Fruit fly (Drosophila melanogaster) S2 (cell line): ENCODE measurements around the gene CG13484.

Experiments
- CG8478 ChIP-seq: fragments of >200 bp; optimal IDR thresholded peaks from 2 replicates; lab custom pipeline; 2018
- CTCF ChIP-seq, 2 experiments: fragments of >200 bp; optimal IDR thresholded peaks; 2 replicates each; lab custom pipeline; 2018

The CG13484 gene

DNA sequence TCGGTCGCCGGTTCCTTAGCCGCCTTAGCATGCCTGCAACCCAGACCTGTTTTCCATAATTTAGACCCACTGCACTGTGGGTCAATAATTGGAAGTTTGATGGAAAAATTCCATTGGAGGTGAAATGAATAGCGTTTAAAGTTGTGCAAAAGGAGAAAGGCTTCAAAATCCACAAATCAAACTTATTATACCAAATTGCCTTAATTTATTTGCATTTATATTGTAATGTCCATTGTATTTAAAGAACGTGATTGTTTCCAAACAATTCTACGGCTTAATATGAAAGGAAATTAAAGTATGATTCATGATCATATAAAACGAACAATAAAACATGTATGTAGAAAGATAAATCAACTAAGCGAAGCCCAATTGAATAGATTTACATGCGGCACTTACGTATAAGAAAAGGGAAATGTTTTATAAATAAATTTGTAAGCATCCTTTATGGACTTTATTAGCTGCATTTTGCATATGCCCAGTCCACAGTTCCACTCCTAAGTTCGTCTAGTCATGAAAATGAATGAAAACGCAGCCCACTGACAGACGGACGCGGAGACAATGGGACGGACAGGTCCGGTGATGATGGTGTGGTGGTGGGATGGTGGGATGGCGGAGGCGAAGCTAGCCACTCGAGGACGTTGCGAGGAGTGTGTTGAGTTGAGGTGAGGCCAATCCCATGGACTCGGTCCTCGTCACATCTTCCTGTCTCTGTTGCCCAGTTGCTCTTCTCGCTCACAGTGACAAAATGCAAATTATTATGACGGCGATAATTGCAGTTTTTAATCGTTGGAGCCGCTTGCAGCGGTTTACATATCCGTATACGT is 10.6 kb upstream of the CG13484 start:
- TF ChIP-seq CG8478: no peak
- no peak for TF ChIP-seq CTCF (optimal IDR thresholded peaks at IDR 0.05; lab: Kevin White, UChicago)

DNA sequence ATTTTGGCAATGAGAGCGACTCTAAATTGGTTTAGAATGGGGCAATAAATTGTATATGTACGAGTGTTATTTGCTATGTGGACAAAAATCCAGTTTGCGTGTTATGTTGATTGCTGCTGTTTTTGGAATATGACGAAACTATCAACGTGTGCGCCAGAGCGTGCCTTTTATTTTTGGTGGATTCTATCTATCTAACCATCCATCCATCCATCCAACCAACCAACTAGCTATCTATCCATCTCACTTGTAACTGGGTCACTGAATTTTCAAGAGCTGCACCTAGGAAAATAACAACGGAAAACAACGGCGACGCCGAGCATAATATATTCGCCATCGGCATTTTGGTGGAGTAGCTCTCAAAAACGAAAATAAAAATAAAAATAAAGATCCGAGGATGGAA is 9.8 kb upstream of the CG13484 start:
- no peak for TF ChIP-seq CG8478
- no peak for TF ChIP-seq CTCF (optimal IDR thresholded peaks at IDR 0.05; lab: Kevin White, UChicago)

DNA sequence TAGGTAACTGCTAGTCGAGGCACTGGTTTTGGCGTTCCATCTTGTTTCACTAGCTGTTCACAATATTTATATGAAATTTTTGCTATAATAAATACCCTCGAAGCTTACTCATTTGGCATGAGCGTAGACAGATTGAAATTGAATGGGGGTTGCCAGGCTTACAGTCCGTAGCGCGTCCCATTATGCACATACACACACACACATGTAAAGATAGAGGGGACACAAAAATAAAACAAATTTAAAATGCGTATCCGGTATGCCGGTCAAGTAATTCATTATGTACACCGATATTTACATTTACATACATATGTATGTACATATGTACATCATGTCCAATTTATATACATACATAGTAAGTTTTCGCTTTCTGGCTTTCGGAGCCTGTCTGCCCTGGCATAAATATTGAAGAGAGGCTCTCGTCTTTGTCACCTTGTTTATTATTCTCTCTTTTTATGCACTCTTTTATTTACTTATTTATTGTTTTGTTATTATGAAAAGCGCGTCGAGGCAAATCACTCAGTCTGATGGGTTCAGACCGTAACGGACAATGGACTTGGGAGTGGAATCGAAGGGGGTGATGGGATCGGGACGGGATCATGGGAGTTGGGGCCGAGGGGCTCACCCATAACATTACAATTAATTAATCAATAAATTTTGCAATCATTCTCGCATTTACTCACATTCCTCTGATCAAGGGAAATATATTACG is 6.5 kb upstream of the CG13484 start:
- TF ChIP-seq CG8478 (no peak), CTCF (optimal IDR thresholded peaks at IDR 0.05; lab: Kevin White, UChicago) (no peak)

DNA sequence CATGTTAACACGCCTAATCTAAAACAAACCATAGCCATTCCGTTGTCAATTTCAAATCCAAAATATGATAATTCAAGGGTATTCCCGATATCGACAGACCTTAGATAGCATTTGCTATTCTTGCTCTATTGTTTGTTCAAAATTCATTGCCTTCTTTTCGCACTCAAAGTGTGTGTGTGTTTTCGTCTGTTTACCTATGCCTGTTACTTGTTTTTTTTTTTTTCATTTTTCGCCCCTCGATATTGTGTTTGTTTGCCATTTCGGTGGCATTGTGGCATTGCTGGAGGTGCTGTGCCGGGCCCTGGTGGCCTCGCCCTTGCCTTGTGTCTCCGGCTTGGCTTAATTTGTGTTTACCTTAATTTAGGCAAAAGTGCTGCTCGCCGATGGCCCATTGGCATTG is 3.9 kb upstream of the CG13484 start:
- TF ChIP-seq CTCF (optimal IDR thresholded peaks at IDR 0.05; lab: Kevin White, UChicago) (no peak), CG8478 (no peak)

DNA sequence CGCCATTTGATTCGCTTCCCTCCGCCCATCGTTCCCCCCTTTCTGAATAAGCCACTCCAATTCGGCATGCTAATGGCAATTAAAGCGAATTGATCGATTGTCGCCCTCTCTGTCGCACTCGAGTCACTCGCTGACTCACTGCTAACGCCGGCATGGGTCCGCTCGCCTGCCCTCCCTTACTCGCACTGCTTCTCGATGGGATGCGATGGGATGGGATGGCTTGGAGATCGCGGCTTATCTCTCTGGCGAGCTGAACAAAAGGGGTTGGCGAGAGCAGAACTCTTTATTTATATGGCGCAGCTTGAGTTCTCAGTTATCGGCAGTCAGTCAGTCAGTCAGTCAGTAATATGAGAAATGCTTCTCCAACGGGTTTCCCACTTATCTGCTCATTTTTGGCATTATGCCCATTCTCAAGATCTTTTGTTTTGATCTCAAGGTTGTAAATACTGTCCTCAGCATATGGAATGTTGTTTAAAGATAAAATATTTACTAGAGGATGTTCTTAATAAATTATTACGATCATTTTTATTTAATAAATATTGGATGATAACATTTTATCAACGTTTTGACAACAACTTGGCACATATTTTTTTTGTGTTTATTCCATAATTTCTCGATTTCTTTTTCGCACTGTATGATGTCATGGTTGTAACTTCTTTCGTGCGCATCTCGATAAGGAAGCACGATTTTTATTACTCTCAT is 3.1 kb upstream of the CG13484 start:
- TF ChIP-seq CG8478: no peak
- TF ChIP-seq CTCF (optimal IDR thresholded peaks at IDR 0.05; lab: Kevin White, UChicago): no peak

DNA sequence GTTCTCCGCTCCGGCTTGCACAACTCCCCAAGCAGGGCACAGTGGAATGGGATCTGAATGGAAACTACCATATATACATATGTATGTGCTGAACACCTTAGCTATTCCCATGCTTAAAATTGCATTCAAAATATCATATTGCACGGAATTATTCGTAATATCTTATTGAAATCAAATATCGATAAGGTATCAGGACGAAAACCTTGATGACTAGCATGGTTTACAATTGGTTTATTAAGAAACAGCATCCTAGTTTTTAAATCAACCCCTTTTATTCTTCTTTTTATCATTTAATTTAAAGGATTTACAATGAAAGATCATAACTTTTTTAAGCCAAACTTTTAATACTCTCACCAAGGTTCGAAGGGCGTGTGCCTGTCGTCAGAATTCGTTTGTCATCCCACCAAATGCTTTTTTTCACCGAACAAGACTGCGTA is 2.4 kb upstream of the CG13484 start:
- TF ChIP-seq CG8478 (no peak), CTCF (optimal IDR thresholded peaks at IDR 0.05; lab: Kevin White, UChicago) (no peak)

DNA sequence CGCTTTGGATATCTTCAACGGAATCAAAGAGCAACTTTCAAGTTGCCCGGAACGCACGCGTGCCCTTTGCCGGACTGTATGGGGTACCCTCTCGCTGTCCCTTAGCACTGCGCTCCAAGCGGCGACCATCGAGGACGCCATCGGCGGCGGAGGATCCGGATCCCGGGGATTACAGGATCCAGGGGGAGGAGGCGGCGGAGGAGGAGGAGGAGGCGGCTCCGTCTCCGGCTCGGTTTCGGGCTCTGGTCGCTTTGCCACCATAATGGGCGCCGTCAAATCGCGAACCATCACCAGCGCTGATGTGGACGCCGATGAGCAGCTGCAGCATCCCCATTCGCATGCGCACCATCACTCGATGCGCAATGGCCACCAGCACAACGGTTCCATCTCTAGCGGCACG is 927 bp upstream of the CG13484 start:
- no peak for TF ChIP-seq CG8478

DNA sequence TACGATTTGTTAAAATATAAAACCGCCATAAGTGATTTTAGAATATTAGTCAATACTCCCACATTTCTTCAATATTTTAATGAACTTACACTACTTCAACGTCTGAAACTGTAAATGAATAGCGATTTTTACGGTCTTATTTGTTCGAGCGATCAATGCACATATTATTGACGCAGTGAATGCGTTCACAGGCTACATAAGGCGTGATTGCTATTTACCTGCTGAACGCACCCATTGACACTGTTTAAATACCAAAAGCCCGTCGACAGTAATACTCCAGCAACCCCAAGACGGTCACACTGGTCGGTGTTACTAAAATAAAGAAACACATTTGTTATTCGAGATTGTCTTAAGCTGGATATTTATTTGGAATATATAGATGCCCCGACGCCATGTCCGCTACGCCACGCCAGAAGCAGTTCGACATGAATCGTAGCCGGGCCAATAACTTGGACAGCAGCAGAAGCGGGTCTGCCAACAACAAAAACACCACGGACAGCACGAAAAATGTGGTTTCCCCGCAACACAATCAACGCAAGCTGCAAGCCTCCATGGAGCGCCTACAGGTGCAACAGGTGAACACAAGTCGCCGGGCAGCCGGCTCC is 1.8 kb downstream of the CG13484 start, which contains the start of gene CG6833:
CG6833 (plus strand) TSS at position 263 of the 605 bp plus-strand sequence.
- no peak for TF ChIP-seq CG8478
- no peak for TF ChIP-seq CTCF (optimal IDR thresholded peaks at IDR 0.05; lab: Kevin White, UChicago)

DNA sequence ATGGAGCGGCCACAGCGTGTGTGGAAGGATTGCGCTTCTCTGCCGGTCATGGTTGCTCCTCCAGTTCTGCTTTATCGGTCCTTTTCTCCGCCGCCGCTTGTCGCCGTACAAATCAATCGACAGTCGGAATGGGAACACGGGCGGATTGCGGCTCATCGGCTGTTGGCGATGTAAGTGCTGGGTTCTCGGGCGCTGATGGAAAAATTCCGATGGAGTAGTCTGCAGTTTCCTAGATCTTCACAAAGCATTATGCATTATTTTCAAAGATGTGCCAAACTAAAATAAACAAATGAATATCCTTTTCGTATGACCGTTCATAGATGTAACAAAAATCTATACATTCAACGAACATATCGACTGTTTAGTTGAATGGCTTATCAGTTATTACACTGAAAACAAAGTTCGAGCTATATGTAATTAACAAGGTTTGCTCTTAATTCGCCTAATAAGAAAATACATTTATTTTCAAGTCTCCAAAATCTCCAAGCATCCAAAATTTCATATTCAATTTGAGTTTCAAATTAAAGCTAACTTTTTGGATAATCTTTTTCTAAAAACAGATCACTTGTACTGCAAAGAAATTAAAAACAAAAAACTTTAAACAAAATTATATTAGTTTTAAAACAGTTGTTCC is 3.1 kb downstream of the CG13484 start, which contains the start of gene Neurl4:
Neurl4 (minus strand) TSS at position 273 of the 634 bp plus-strand sequence.
- TF ChIP-seq CG8478 (no peak), CTCF (optimal IDR thresholded peaks at IDR 0.05; lab: Kevin White, UChicago) (no peak)

DNA sequence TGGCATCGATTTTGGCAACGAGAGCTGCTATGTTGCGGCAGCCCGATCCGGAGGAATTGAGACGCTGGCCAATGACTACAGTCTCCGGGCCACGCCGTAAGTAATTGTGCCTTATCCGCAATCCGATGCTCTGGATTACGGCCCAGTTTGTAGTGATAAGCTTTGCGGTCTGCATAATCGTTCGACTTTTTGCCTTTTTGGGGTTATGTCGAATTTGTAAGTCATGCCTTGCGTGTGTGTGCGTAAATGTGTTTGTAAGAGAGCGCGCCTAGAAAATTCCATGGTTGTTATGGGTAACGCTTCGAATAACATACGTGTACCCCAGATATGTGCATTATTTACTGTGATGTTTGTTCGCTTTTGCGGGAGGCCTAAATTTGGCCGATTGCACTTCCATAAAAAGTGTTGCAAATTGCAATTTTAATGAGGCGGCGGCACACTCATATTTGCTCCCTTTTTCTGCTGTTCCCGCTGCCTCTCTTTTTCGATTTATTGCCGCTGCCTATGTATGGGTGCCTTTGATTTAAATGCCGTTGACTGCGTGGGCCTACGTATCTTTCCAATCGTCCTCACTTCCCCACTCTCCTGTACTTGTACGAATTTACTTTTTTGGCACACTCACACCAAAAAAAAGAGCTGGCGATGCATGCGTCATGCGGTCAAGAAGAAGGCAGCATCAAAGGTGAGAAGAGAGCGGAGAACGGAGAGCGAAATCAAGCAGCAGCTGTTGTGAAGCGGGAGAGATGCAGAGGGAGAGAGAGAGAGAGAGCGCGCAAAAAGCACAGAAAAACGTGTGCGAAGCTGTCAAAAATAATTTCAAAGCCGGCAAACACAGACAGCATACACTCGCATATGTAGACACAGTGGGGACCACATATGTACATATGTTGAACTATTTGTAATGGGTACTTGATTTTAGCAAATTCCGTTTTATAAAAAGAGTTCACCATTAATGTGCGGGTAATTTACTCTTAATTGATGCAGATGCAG is 14.9 kb downstream of the CG13484 start:
- TF ChIP-seq CG8478 (no peak), CTCF (optimal IDR thresholded peaks at IDR 0.05; lab: Kevin White, UChicago) (no peak)

DNA sequence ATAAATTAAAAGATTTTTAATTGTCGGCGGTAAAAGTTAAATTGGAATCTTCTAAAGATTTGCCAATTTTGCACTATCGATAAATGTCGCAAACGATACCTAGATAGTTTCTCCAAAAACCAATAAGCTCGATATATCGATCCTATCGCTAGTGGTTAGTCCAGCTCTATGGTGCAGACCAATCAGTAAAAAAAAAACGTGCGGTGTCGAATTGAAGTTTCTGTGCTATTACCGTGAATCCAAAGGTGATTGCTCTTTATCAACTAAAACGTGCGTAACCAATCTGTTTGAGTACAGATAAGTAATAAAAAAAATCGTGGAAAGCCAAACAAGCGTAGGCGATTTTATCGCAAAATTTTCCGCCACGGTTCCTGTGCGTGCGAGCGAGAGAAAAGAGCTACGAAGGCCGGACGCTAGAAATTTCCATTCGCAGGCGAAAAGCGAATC is 16.0 kb downstream of the CG13484 start, which contains the start of gene Hsp110:
Hsp110 (plus strand) TSS at position 153 of the 447 bp plus-strand sequence.
- TF ChIP-seq CTCF (optimal IDR thresholded peaks at IDR 0.05; lab: Kevin White, UChicago) (peak in 1 of 2 experiments; percentile 5), CG8478 (no peak)

DNA sequence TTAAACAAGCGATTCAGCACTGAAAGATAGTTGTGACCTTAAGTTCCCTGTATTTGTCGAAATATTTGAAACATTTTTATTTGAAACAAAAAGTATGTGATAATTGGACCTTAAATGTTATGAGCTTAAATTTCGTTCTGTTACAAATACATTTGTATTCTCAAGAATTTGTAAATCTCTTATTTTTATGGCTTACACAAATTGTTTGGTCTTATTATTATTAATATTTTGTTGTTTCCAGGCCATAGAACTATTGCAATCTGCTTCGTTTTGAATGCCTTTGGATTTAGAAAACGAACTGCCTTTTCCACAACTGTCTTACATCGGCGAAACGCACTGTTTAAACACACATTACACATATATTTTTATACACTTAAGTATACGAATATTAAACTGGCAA is 18.4 kb downstream of the CG13484 start, which contains the start of gene CG6661:
CG6661 (plus strand) TSS at position 301 of the 400 bp plus-strand sequence.
- TF ChIP-seq CTCF (optimal IDR thresholded peaks at IDR 0.05; lab: Kevin White, UChicago) (no peak), CG8478 (no peak)
